Worm (Caenorhabditis elegans) whole organism, young adult: ENCODE results near the gene srz-6.
"Not testable (repeated sequence)": the region's sequence is repeated elsewhere in the genome, so short reads cannot be mapped to it uniquely, and the experiment has no call there.

Experiments
- B0261.1 ChIP-seq: sonication (generic microtip); optimal IDR thresholded peaks from 2 replicates; lab custom pipeline; 2016; ENCODE audit warnings: mild to moderate bottlenecking, missing genetic modification characterization, moderate library complexity, missing compliant biosample characterization
- B0336.3 ChIP-seq: fragments of 200-800 bp; sonication (Bioruptor generic); IDR thresholded peaks from 2 replicates; pipeline ENCODE4 v1.3.6; 2022; ENCODE audit warnings: missing genetic modification characterization, missing compliant biosample characterization
- F22D6.2 ChIP-seq: sonication (generic microtip); optimal IDR thresholded peaks from 2 replicates; lab custom pipeline; 2016; ENCODE audit warnings: mild to moderate bottlenecking, missing genetic modification characterization, missing compliant biosample characterization
- F23B12.7 ChIP-seq: sonication (generic microtip); optimal IDR thresholded peaks from 2 replicates; lab custom pipeline; 2017; ENCODE audit warnings: missing genetic modification characterization, mild to moderate bottlenecking, missing compliant biosample characterization, antibody characterized with exemption, moderate library complexity; ENCODE audit not compliant: insufficient read depth
- K12H6.12 ChIP-seq: fragments of 200-800 bp; sonication (Bioruptor generic); optimal IDR thresholded peaks from 2 replicates; lab custom pipeline; 2018; ENCODE audit warnings: mild to moderate bottlenecking, missing genetic modification characterization, missing compliant biosample characterization
- T26A5.8 ChIP-seq: sonication (generic microtip); optimal IDR thresholded peaks from 2 replicates; lab custom pipeline; 2016; ENCODE audit warnings: missing genetic modification characterization, missing compliant biosample characterization
- Y53F4B.3 ChIP-seq: fragments of 200-800 bp; sonication (Bioruptor generic); IDR thresholded peaks from 2 replicates; pipeline ENCODE4 v1.3.6; 2022; ENCODE audit warnings: missing genetic modification reagents, missing genetic modification characterization, missing compliant biosample characterization
- Y53G8AR.9 ChIP-seq: fragments of 200-800 bp; sonication (Bioruptor generic); conservative IDR thresholded peaks from 2 replicates; pipeline ENCODE4 v1.3.6; 2022; ENCODE audit warnings: missing genetic modification reagents, missing genetic modification characterization, missing compliant biosample characterization
- Y79H2A.3 ChIP-seq: fragments of 200-800 bp; sonication (Bioruptor generic); conservative IDR thresholded peaks from 2 replicates; pipeline ENCODE4 v1.3.6; 2022; ENCODE audit warnings: missing genetic modification reagents, missing genetic modification characterization, missing compliant biosample characterization
- Y95B8A.8 ChIP-seq: fragments of 200-800 bp; sonication (Bioruptor generic); IDR thresholded peaks from 2 replicates; pipeline ENCODE4 v1.3.6; 2022; ENCODE audit warnings: missing genetic modification reagents, missing genetic modification characterization, missing compliant biosample characterization
- ZK185.1 ChIP-seq: sonication (generic microtip); optimal IDR thresholded peaks from 2 replicates; lab custom pipeline; 2016; ENCODE audit warnings: mild to moderate bottlenecking, missing genetic modification characterization, missing compliant biosample characterization; ENCODE audit not compliant: poor library complexity, severe bottlenecking
- akir-1 ChIP-seq: fragments of 200-800 bp; sonication (Bioruptor generic); optimal IDR thresholded peaks from 2 replicates; lab custom pipeline; 2018; ENCODE audit warnings: mild to moderate bottlenecking, missing genetic modification characterization, moderate library complexity, missing compliant biosample characterization
- attf-5 ChIP-seq: fragments of 200-800 bp; sonication (Bioruptor generic); optimal IDR thresholded peaks from 2 replicates; lab custom pipeline; 2018; ENCODE audit warnings: mild to moderate bottlenecking, missing genetic modification characterization, missing compliant biosample characterization
- ccch-3 ChIP-seq: fragments of 200-800 bp; sonication (Bioruptor generic); optimal IDR thresholded peaks from 2 replicates; lab custom pipeline; 2018; ENCODE audit warnings: mild to moderate bottlenecking, missing genetic modification characterization, missing compliant biosample characterization
- cebp-2 ChIP-seq: fragments of 200-800 bp; sonication (Bioruptor generic); IDR thresholded peaks from 2 replicates; pipeline ENCODE4 v1.3.6; 2022; ENCODE audit warnings: missing genetic modification characterization, missing compliant biosample characterization
- ceh-100 ChIP-seq: fragments of 200-800 bp; sonication (Bioruptor generic); IDR thresholded peaks from 2 replicates; pipeline ENCODE4 v1.3.6; 2022; ENCODE audit warnings: missing genetic modification reagents, missing genetic modification characterization, missing compliant biosample characterization
- ceh-91 ChIP-seq: fragments of 200-800 bp; sonication (Bioruptor generic); IDR thresholded peaks from 2 replicates; pipeline ENCODE4 v1.3.6; 2022; ENCODE audit warnings: missing genetic modification reagents, missing genetic modification characterization, missing compliant biosample characterization
- egrh-3 ChIP-seq: fragments of 200-800 bp; sonication (Bioruptor generic); IDR thresholded peaks from 2 replicates; pipeline ENCODE4 v1.3.6; 2022; ENCODE audit warnings: missing genetic modification reagents, missing genetic modification characterization, missing compliant biosample characterization
- lin-26 ChIP-seq: fragments of 200-800 bp; sonication (Bioruptor generic); IDR thresholded peaks from 2 replicates; pipeline ENCODE4 v1.3.6; 2022; ENCODE audit warnings: missing genetic modification reagents, missing genetic modification characterization, missing compliant biosample characterization
- lin-40 ChIP-seq: sonication (generic microtip); optimal IDR thresholded peaks from 2 replicates; lab custom pipeline; 2016; ENCODE audit warnings: missing genetic modification characterization, mild to moderate bottlenecking, missing compliant biosample characterization, missing genotype, missing genetic modification reagents
- lin-54 ChIP-seq: fragments of 200-800 bp; sonication (Bioruptor generic); optimal IDR thresholded peaks from 2 replicates; lab custom pipeline; 2018; ENCODE audit warnings: mild to moderate bottlenecking, missing genetic modification characterization, missing compliant biosample characterization
- madf-10 ChIP-seq: sonication (generic microtip); optimal IDR thresholded peaks from 2 replicates; lab custom pipeline; 2016; ENCODE audit warnings: mild to moderate bottlenecking, missing genetic modification characterization, missing compliant biosample characterization
- nfyb-1 ChIP-seq: fragments of 200-800 bp; sonication (Bioruptor generic); IDR thresholded peaks from 2 replicates; pipeline ENCODE4 v1.3.6; 2022; ENCODE audit warnings: missing genetic modification reagents, missing genetic modification characterization, missing compliant biosample characterization
- nhr-120 ChIP-seq: fragments of 200-800 bp; sonication (Bioruptor generic); IDR thresholded peaks from 2 replicates; pipeline ENCODE4 v1.3.6; 2022; ENCODE audit warnings: missing genetic modification characterization, missing compliant biosample characterization
- nhr-27 ChIP-seq: fragments of 200-800 bp; sonication (Bioruptor generic); optimal IDR thresholded peaks from 2 replicates; lab custom pipeline; 2018; ENCODE audit warnings: mild to moderate bottlenecking, missing genetic modification characterization, moderate library complexity, missing compliant biosample characterization
- nhr-80 ChIP-seq: sonication (generic microtip); optimal IDR thresholded peaks from 2 replicates; lab custom pipeline; 2016; ENCODE audit warnings: missing genetic modification characterization, missing compliant biosample characterization
- nhr-90 ChIP-seq: sonication (generic microtip); optimal IDR thresholded peaks from 2 replicates; lab custom pipeline; 2016; ENCODE audit warnings: missing genotype, mild to moderate bottlenecking, missing genetic modification characterization, missing compliant biosample characterization
- pbrm-1 ChIP-seq: fragments of 200-800 bp; sonication (Bioruptor generic); IDR thresholded peaks from 2 replicates; pipeline ENCODE4 v1.3.6; 2022; ENCODE audit warnings: missing genetic modification reagents, missing genetic modification characterization, missing compliant biosample characterization
- rcor-1 ChIP-seq: fragments of 200-800 bp; sonication (Bioruptor generic); IDR thresholded peaks from 2 replicates; pipeline ENCODE4 v1.3.6; 2022; ENCODE audit warnings: missing genetic modification reagents, missing genetic modification characterization, missing compliant biosample characterization
- rec-8 ChIP-seq, 2 experiments: sonication (generic microtip); optimal IDR thresholded peaks; 2 replicates each; lab custom pipeline; 2016; ENCODE audit warnings: mild to moderate bottlenecking in 2 of 2, missing genetic modification characterization in 2 of 2, missing genetic modification reagents in 2 of 2, missing genotype in 2 of 2, missing biosample characterization in 1 of 2, missing compliant biosample characterization in 1 of 2, moderate library complexity in 1 of 2
- repo-1 ChIP-seq: sonication (generic microtip); optimal IDR thresholded peaks from 2 replicates; lab custom pipeline; 2017; ENCODE audit warnings: mild to moderate bottlenecking, missing genetic modification characterization, missing compliant biosample characterization
- rpc-1 ChIP-seq, 2 experiments: fragments of 150-350 bp in 1 of 2; sonication (generic microtip) in 1 of 2; optimal IDR thresholded peaks; 2 replicates each; lab custom pipeline; 2014 to 2018; ENCODE audit warnings: missing biosample characterization in 1 of 2, missing genetic modification characterization in 1 of 2, missing genetic modification reagents in 1 of 2, missing genotype in 1 of 2
- sea-2 ChIP-seq: fragments of 200-800 bp; sonication (Bioruptor generic); IDR thresholded peaks from 2 replicates; pipeline ENCODE4 v1.3.6; 2022; ENCODE audit warnings: missing genetic modification characterization, missing compliant biosample characterization
- snpc-1.1 ChIP-seq: sonication (generic microtip); optimal IDR thresholded peaks from 2 replicates; lab custom pipeline; 2017; ENCODE audit warnings: missing genetic modification characterization, mild to moderate bottlenecking, missing compliant biosample characterization, antibody characterized with exemption, moderate library complexity, missing genotype, missing genetic modification reagents; ENCODE audit not compliant: insufficient read depth
- tbp1 ChIP-seq: fragments of 200-800 bp; sonication (Bioruptor generic); optimal IDR thresholded peaks from 2 replicates; lab custom pipeline; 2018; ENCODE audit warnings: mild to moderate bottlenecking, missing genetic modification characterization, missing compliant biosample characterization
- tbx-9 ChIP-seq: sonication (generic microtip); optimal IDR thresholded peaks from 2 replicates; lab custom pipeline; 2016; ENCODE audit warnings: borderline replicate concordance, missing genetic modification characterization, inconsistent platforms, missing compliant biosample characterization
- tlf-1 ChIP-seq: fragments of 200-800 bp; sonication (Bioruptor generic); optimal IDR thresholded peaks from 2 replicates; lab custom pipeline; 2018; ENCODE audit warnings: mild to moderate bottlenecking, missing genetic modification characterization, missing compliant biosample characterization
- xnd-1 ChIP-seq: sonication (generic microtip); optimal IDR thresholded peaks from 2 replicates; lab custom pipeline; 2016; ENCODE audit warnings: missing genotype, missing genetic modification reagents, missing genetic modification characterization, missing compliant biosample characterization
- ztf-18 ChIP-seq: sonication (generic microtip); optimal IDR thresholded peaks from 2 replicates; lab custom pipeline; 2016; ENCODE audit warnings: missing genotype, mild to moderate bottlenecking, missing genetic modification characterization, missing compliant biosample characterization
- ztf-26 ChIP-seq: sonication (generic microtip); optimal IDR thresholded peaks from 2 replicates; lab custom pipeline; 2017; ENCODE audit warnings: missing genetic modification characterization, missing compliant biosample characterization
- ztf-6 ChIP-seq: fragments of 200-800 bp; sonication (Bioruptor generic); IDR thresholded peaks from 2 replicates; pipeline ENCODE4 v1.3.6; 2022; ENCODE audit warnings: missing genetic modification reagents, missing genetic modification characterization, missing compliant biosample characterization

Gene srz-6

DNA sequence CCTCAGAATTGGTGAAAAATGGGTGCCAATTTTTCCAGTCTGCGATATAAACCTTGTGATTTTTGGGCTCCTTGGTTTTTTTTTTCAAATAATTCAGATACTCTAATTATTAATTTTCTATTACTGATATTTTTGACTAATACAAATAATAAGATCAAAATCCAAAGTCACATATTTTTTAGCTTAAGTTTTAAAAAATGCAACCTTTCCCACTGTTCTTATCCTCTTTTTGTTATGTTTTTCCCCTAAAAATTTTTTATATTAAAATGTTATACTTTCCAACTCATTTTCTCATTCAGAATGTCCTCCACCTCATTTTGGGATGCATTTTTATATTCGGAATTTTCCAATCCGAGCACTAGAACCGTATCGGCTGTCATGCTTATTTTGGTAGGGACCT lies 38.9 kb downstream of the srz-6 start, which contains the start of gene srx-120:
Gene srx-120 (plus strand): TSS at position 301 of the 400 bp plus-strand sequence.
- TF ChIP-seq nhr-27, result no peak
- TF ChIP-seq cebp-2 (GFP tag; lab: Robert Waterston, UW), result no peak
- no peak for TF ChIP-seq snpc-1.1 (tag; lab: Kevin White, UChicago)
- no peak for TF ChIP-seq lin-40 (tag; lab: Kevin White, UChicago)
- no peak for TF ChIP-seq egrh-3 (GFP tag; lab: Robert Waterston, UW)
- TF ChIP-seq nhr-120, result no peak
- no peak for TF ChIP-seq rec-8 (tag; optimal IDR thresholded peaks at IDR 0.05; lab: Kevin White, UChicago)
- no peak for TF ChIP-seq lin-26 (GFP tag; lab: Robert Waterston, UW)
- TF ChIP-seq xnd-1 (tag; lab: Kevin White, UChicago), result no peak
- TF ChIP-seq repo-1, result no peak
- TF ChIP-seq T26A5.8, result no peak
- no peak for TF ChIP-seq ztf-6 (GFP tag; lab: Robert Waterston, UW)
- no peak for TF ChIP-seq K12H6.12 (tag; lab: Kevin White, UChicago)
- TF ChIP-seq, all 124 proteins: peak for 0

DNA sequence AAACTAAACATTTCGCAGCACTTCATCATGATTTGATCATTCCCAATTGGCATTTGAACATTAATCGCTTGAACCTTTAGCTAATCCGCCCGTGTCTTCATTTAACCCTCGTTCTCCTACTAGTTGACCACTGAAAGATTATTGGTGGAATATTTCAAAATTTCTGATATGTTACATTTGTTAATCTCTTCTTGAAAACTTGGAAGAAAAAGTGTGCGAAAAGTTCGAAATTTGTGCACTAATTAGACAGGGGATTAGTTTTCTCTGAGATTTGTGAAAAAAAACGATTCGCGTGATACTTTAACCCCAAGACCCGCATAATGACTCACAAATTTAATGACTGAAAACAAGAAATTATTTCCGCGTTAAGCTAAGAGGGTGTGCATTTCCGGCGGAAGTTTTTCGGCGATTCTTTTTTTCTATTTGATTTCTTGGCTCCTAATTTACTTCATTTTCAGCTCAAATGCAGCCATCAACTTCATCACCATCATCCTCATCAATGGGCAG lies 43.3 kb downstream of the srz-6 start, which contains the start of gene nimk-1:
Gene nimk-1 (plus strand): TSS at position 457 of the 507 bp plus-strand sequence.
- TF ChIP-seq ceh-91 (GFP tag; lab: Robert Waterston, UW) (no peak), pbrm-1 (GFP tag; lab: Robert Waterston, UW) (no peak), nfyb-1 (GFP tag; lab: Robert Waterston, UW) (no peak), F22D6.2 (tag; lab: Kevin White, UChicago) (no peak), tbx-9 (no peak)
- TF ChIP-seq, all 124 proteins: peak for 0

DNA sequence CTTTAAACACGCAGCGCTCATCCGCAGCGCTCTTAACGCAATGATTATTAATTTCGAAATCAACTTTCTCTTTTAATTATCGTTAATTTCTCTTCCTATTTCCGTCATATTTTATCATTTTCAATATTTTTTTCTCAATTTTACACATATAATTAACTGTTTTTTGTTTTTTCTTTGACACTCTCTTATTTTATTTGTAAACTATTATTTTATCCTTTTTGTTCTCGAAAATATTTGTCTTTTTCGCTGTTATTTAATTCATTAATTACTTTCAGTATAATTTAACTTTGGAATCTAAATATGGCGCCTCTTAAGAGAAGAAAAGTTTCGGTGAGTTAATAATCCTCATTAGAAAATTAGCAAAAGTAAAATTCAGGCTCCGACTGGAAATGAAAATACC lies 44.2 kb downstream of the srz-6 start, which contains the start of gene F49C5.3:
Gene F49C5.3 (plus strand): TSS at position 301 of the 400 bp plus-strand sequence.
- TF ChIP-seq tlf-1 (GFP tag; lab: Kevin White, UChicago); ceh-100 (GFP tag; lab: Robert Waterston, UW); Y79H2A.3 (GFP tag; lab: Robert Waterston, UW): not testable (repeated sequence)

DNA sequence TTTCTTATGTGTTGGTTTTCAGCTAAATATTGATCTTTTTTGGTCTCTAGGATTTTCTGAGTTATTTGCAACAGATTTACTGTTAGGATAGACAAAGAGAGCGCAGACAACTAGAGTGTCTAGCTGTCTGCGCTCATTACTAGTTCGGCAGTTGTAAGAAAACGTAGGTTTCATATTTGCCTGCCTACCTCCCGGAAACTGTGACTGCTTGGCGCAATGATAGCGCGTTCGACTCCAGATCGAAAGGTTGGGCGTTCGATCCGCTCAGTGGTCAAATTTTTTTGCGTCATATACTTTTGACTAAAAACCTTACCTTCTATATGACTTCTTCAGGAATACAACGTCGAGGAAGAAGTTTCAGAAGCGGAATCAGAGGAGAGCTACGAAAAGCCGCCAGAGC lies 47.4 kb downstream of the srz-6 start:
- TF ChIP-seq Y53F4B.3 (GFP tag; lab: Robert Waterston, UW), result no peak
- TF ChIP-seq rcor-1, result no peak
- peak; percentile 80 for TF ChIP-seq tbp1 (GFP tag; lab: Kevin White, UChicago)
- peak; percentile 57 for TF ChIP-seq B0261.1 (tag; lab: Kevin White, UChicago)
- no peak for TF ChIP-seq sea-2
- no peak for TF ChIP-seq madf-10 (tag; lab: Kevin White, UChicago)
- no peak for TF ChIP-seq ccch-3
- TF ChIP-seq rpc-1 (optimal IDR thresholded peaks at IDR 0.05; lab: Kevin White, UChicago), result peak; percentile 46
- peak; percentile 69 for TF ChIP-seq rpc-1 (tag; optimal IDR thresholded peaks at IDR 0.05; lab: Kevin White, UChicago)
- no peak for TF ChIP-seq akir-1 (GFP tag; lab: Kevin White, UChicago)
- no peak for TF ChIP-seq nhr-80 (tag; lab: Kevin White, UChicago)
- TF ChIP-seq, all 124 proteins: peak for 3

DNA sequence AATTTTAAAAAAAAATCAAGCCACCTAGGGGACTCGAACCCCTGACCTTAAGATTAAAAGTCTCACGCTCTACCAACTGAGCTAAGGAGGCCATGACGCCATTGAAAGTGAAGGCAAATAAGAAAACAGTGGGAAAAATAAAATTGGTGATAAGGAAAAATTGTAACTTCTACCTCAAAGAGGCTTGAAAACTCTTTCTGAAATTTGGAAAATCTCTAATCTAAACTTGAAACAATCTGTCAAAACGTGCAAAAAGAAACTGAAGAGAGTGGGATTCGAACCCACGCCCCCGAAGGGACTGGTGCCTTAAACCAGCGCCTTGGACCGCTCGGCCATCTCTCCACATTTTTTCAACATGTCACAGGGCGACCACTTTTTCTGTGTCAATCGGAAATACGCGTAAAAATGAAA lies 49.6 kb downstream of the srz-6 start:
- TF ChIP-seq ZK185.1 (tag; lab: Kevin White, UChicago), result peak; percentile 77
- TF ChIP-seq ztf-18 (tag; lab: Kevin White, UChicago), result peak; percentile 65
- TF ChIP-seq lin-54 (GFP tag; lab: Kevin White, UChicago), result peak; percentile 41
- TF ChIP-seq F23B12.7, result peak; percentile 76
- peak; percentile 48 for TF ChIP-seq attf-5
- TF ChIP-seq Y53G8AR.9, result 0 out of 2 replicates have a peak, but pooled peaks have one; percentile 55
- TF ChIP-seq egrh-3 (GFP tag; lab: Robert Waterston, UW), result peak; percentile 58
- TF ChIP-seq B0336.3 (GFP tag; lab: Robert Waterston, UW), result peak; percentile 73
- 0 out of 2 replicates have a peak, but pooled peaks have one; percentile 42 for TF ChIP-seq Y95B8A.8 (GFP tag; lab: Robert Waterston, UW)
- TF ChIP-seq snpc-1.1 (tag; lab: Kevin White, UChicago), result peak; percentile 76
- peak; percentile 30 for TF ChIP-seq T26A5.8
- TF ChIP-seq nhr-90 (tag; lab: Kevin White, UChicago), result peak; percentile 88
- 0 out of 2 replicates have a peak, but pooled peaks have one; percentile 53 for TF ChIP-seq Y79H2A.3 (GFP tag; lab: Robert Waterston, UW)
- peak; percentile 94 for TF ChIP-seq B0261.1 (tag; lab: Kevin White, UChicago)
- TF ChIP-seq ztf-26, result peak; percentile 40
